Fruit fly (Drosophila melanogaster): ENCODE data around the gene CG34174.
A peak's percentile ranks its signal among the peaks of the same experiment; 100 is the strongest.

CG34174 gene

dm6 chr2L:2168184-2168893 is 45.7 kb upstream of the CG34174 start (continued):
- TF ChIP-seq Met (GFP tag; optimal IDR thresholded peaks at IDR 0.05): no peak
- no peak for TF ChIP-seq esn (GFP tag; optimal IDR thresholded peaks at IDR 0.05)
- peak; percentile 69 for TF ChIP-seq vri (GFP tag; optimal IDR thresholded peaks at IDR 0.05)
- TF ChIP-seq salr (GFP tag; optimal IDR thresholded peaks at IDR 0.05): peak; percentile 29 to 77
- TF ChIP-seq Lpt (GFP tag; optimal IDR thresholded peaks at IDR 0.05): peak; percentile 81
- peak; percentile 79 for TF ChIP-seq Gug (GFP tag; IDR thresholded peaks at IDR 0.05)
- TF ChIP-seq achi (GFP tag; optimal IDR thresholded peaks at IDR 0.05): peak; percentile 70
- peak; percentile 39 for TF ChIP-seq pdm3 (GFP tag; optimal IDR thresholded peaks at IDR 0.05)
- peak; percentile 66 for TF ChIP-seq fd59A (GFP tag; optimal IDR thresholded peaks at IDR 0.05)
- TF ChIP-seq CG6276 (GFP tag; optimal IDR thresholded peaks at IDR 0.05): peak; percentile 83
- TF ChIP-seq CG10669 (GFP tag; optimal IDR thresholded peaks at IDR 0.05): peak; percentile 64
- TF ChIP-seq topi (GFP tag; optimal IDR thresholded peaks at IDR 0.05): no peak
- peak; percentile 0 for TF ChIP-seq CG8319 (GFP tag; optimal IDR thresholded peaks at IDR 0.05)
- no peak for TF ChIP-seq CG11902 (GFP tag; optimal IDR thresholded peaks at IDR 0.05)
- peak; percentile 57 for TF ChIP-seq net (GFP tag; optimal IDR thresholded peaks at IDR 0.05)
- TF ChIP-seq Eip93F (GFP tag; optimal IDR thresholded peaks at IDR 0.05): no peak
- TF ChIP-seq OdsH (GFP tag; optimal IDR thresholded peaks at IDR 0.05): peak; percentile 44
- TF ChIP-seq Ets21C (GFP tag; optimal IDR thresholded peaks at IDR 0.05): no peak
- TF ChIP-seq CG16779 (tag; optimal IDR thresholded peaks at IDR 0.05): no peak
- peak; percentile 77 for TF ChIP-seq CG15336 (GFP tag; IDR thresholded peaks at IDR 0.05)

dm6 chr2L:2168894-2169456 is 45.1 kb upstream of the CG34174 start:
- TF ChIP-seq Sox15 (GFP tag; optimal IDR thresholded peaks at IDR 0.05) (no peak), CG10631 (GFP tag; optimal IDR thresholded peaks at IDR 0.05) (no peak), Ets21C (GFP tag; optimal IDR thresholded peaks at IDR 0.05) (no peak), ss (GFP tag; optimal IDR thresholded peaks at IDR 0.05) (peak in 1 of 2 experiments; percentile 32), CG6163 (GFP tag; IDR thresholded peaks at IDR 0.05) (0 out of 3 replicates have a peak, but pooled peaks have one; percentile 5), Eip78C (GFP tag) (peak; percentile 29), Lpt (GFP tag; optimal IDR thresholded peaks at IDR 0.05) (peak; percentile 4), svp (GFP tag) (peak; percentile 43)

- TF ChIP-seq Eip78C (GFP tag) (peak; percentile 28), fd59A (GFP tag; optimal IDR thresholded peaks at IDR 0.05) (no peak), Smox (GFP tag; optimal IDR thresholded peaks at IDR 0.05) (no peak), CG6854 (GFP tag; optimal IDR thresholded peaks at IDR 0.05) (peak; percentile 26), CG9139 (GFP tag; optimal IDR thresholded peaks at IDR 0.05) (no peak), salr (GFP tag; optimal IDR thresholded peaks at IDR 0.05) (no peak), dsx (GFP tag; optimal IDR thresholded peaks at IDR 0.05; ENCODE audit: poor library complexity, severe bottlenecking) (no peak), vri (GFP tag; optimal IDR thresholded peaks at IDR 0.05) (peak; percentile 58), spab (GFP tag; optimal IDR thresholded peaks at IDR 0.05) (no peak), fkh (GFP tag; optimal IDR thresholded peaks at IDR 0.05) (peak; percentile 68)
These were observed 42.5 kb upstream of the CG34174 start for dm6 chr2L:2171366-2172078.

dm6 chr2L:2172460-2173121 is 41.5 kb upstream of the CG34174 start:
- TF ChIP-seq Met (GFP tag; optimal IDR thresholded peaks at IDR 0.05) (no peak), Ets21C (GFP tag; optimal IDR thresholded peaks at IDR 0.05) (no peak), CG32006 (GFP tag; optimal IDR thresholded peaks at IDR 0.05) (peak; percentile 6), CG34406 (GFP tag; optimal IDR thresholded peaks at IDR 0.05) (no peak), spab (GFP tag; optimal IDR thresholded peaks at IDR 0.05) (no peak), cyc (GFP tag; optimal IDR thresholded peaks at IDR 0.05) (no peak), fkh (GFP tag; optimal IDR thresholded peaks at IDR 0.05) (no peak), Hr38 (GFP tag; optimal IDR thresholded peaks at IDR 0.05) (no peak), Eip78C (GFP tag) (peak; percentile 63), CG3032 (tag; optimal IDR thresholded peaks at IDR 0.05) (no peak), acj6 (GFP tag; optimal IDR thresholded peaks at IDR 0.05) (peak; percentile 25), CG10631 (GFP tag; optimal IDR thresholded peaks at IDR 0.05) (no peak), CG11902 (GFP tag; optimal IDR thresholded peaks at IDR 0.05) (no peak), CG6163 (GFP tag; IDR thresholded peaks at IDR 0.05) (0 out of 3 replicates have a peak, but pooled peaks have one; percentile 38), Smox (GFP tag; optimal IDR thresholded peaks at IDR 0.05) (no peak), CG31627 (GFP tag; optimal IDR thresholded peaks at IDR 0.05) (no peak), CG11762 (GFP tag; optimal IDR thresholded peaks at IDR 0.05; ENCODE audit: insufficient read depth) (no peak), fd59A (GFP tag; optimal IDR thresholded peaks at IDR 0.05) (no peak), topi (GFP tag; optimal IDR thresholded peaks at IDR 0.05) (no peak), Sox102F (GFP tag; optimal IDR thresholded peaks at IDR 0.05) (no peak)

Data from whole organism, prepupa.